Fruit fly (Drosophila melanogaster): ENCODE results near the gene Dysb.

- TF ChIP-seq Dif (GFP tag; optimal IDR thresholded peaks at IDR 0.05; ENCODE audit: partially characterized antibody) = no peak
- no peak for TF ChIP-seq pan (optimal IDR thresholded peaks at IDR 0.05)
- no peak for TF ChIP-seq Myc (optimal IDR thresholded peaks at IDR 0.05)
- no peak for TF ChIP-seq usp (GFP tag; optimal IDR thresholded peaks at IDR 0.05)
- no peak for TF ChIP-seq OdsH (GFP tag; optimal IDR thresholded peaks at IDR 0.05)
Observed at dm6 chr3L:18861893-18862292, 5.7 kb upstream of the Dysb start.

Measured in whole organism, wandering third instar larva.